Worm (Caenorhabditis elegans): Measurements from ENCODE around the gene spc-1.

The spc-1 gene

DNA sequence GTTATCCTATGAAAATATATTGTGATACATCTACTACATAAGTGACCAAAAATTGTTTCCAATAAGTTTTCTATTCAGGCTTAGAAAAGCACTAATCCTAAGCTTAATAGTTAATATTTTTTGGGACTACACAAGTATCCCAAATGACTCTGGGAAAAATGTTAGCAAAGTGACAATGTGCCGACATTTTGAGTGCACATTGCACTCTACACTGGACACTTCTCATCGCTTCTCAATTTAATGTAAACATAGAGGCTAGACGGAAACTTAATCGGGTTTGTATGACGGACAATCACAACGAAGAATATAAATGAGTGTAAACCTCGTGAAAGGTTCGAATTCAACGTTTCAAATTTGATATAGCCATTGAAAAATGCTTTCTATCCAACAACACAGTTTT is 15.2 kb downstream of the spc-1 start (continued):
- TF ChIP-seq pha-4 (tag; optimal IDR thresholded peaks at IDR 0.05): no peak
- TF ChIP-seq F55B11.4 (tag; optimal IDR thresholded peaks at IDR 0.05; ENCODE audit: borderline replicate concordance, insufficient read depth): no peak
- TF ChIP-seq tlf-1 (GFP tag; optimal IDR thresholded peaks at IDR 0.05): peak; percentile 55
- TF ChIP-seq hlh-26 (GFP tag; conservative IDR thresholded peaks at IDR 0.05): no peak
- TF ChIP-seq fkh-3 (tag; optimal IDR thresholded peaks at IDR 0.05): no peak
- no peak for TF ChIP-seq unc-130 (GFP tag; optimal IDR thresholded peaks at IDR 0.05)
- no peak for TF ChIP-seq atf-7 (tag; optimal IDR thresholded peaks at IDR 0.05)
- no peak for TF ChIP-seq rec-8 (tag; optimal IDR thresholded peaks at IDR 0.05)
- no peak for TF ChIP-seq tbx-9 (tag; optimal IDR thresholded peaks at IDR 0.05; ENCODE audit: borderline replicate concordance)
- no peak for TF ChIP-seq pbrm-1 (GFP tag; IDR thresholded peaks at IDR 0.05)
- no peak for TF ChIP-seq ztf-26 (tag; optimal IDR thresholded peaks at IDR 0.05)
- TF ChIP-seq nfya-1 (tag; optimal IDR thresholded peaks at IDR 0.05; ENCODE audit: borderline replicate concordance, insufficient read depth): no peak
- peak; percentile 49; the same call in 1 of the 2 replicates for TF ChIP-seq Y53G8AR.9 (GFP tag; conservative IDR thresholded peaks at IDR 0.05)
- 0 out of 2 replicates have a peak, but pooled peaks have one; percentile 9 for TF ChIP-seq Y56A3A.18 (GFP tag; IDR thresholded peaks at IDR 0.05)

ce11 chrX:3111066-3111465 is 15.8 kb downstream of the spc-1 start:
- no peak for TF ChIP-seq F10E7.11 (tag; optimal IDR thresholded peaks at IDR 0.05)
- no peak for TF ChIP-seq ekl-4 (GFP tag; IDR thresholded peaks at IDR 0.05)
- TF ChIP-seq hsf-1 (GFP tag; IDR thresholded peaks at IDR 0.05): no peak
- no peak for TF ChIP-seq B0336.3 (GFP tag; IDR thresholded peaks at IDR 0.05)
- TF ChIP-seq lin-35 (GFP tag; optimal IDR thresholded peaks at IDR 0.05): peak in 1 of 3 experiments; percentile 47
- no peak for TF ChIP-seq unc-130 (GFP tag; optimal IDR thresholded peaks at IDR 0.05)
- TF ChIP-seq nhr-27 (tag; optimal IDR thresholded peaks at IDR 0.05): no peak
- no peak for TF ChIP-seq lsy-27 (tag; optimal IDR thresholded peaks at IDR 0.05; ENCODE audit: borderline replicate concordance, insufficient read depth)
- peak; percentile 37 for TF ChIP-seq ZK185.1 (tag; optimal IDR thresholded peaks at IDR 0.05; ENCODE audit: poor library complexity, severe bottlenecking)

ce11 chrX:3110576-3110975 is 16.3 kb downstream of the spc-1 start, which contains the start of gene gpcp-1:
Gene gpcp-1, minus strand, starts transcription at chrX:3110628.
- no peak for TF ChIP-seq F22D6.2 (tag; optimal IDR thresholded peaks at IDR 0.05)
- no peak for TF ChIP-seq lin-40 (tag; optimal IDR thresholded peaks at IDR 0.05)
- TF ChIP-seq dox-1 (GFP tag; IDR thresholded peaks at IDR 0.05): 0 out of 2 replicates have a peak, but pooled peaks have one; percentile 22
- no peak for TF ChIP-seq lag-1 (GFP tag; IDR thresholded peaks at IDR 0.05)
- no peak for TF ChIP-seq unc-62 (GFP tag; optimal IDR thresholded peaks at IDR 0.05)
- no peak for TF ChIP-seq lin-26 (GFP tag; IDR thresholded peaks at IDR 0.05)
- TF ChIP-seq zim-3 (tag; optimal IDR thresholded peaks at IDR 0.05): no peak
- no peak for TF ChIP-seq hlh-26 (GFP tag; conservative IDR thresholded peaks at IDR 0.05)
- no peak for TF ChIP-seq egl-44 (GFP tag; IDR thresholded peaks at IDR 0.05)
- TF ChIP-seq B0336.3 (GFP tag; IDR thresholded peaks at IDR 0.05): no peak
- no peak for TF ChIP-seq F39B2.1 (GFP tag; IDR thresholded peaks at IDR 0.05)
- no peak for TF ChIP-seq K11D2.4 (GFP tag; IDR thresholded peaks at IDR 0.05)
- no peak for TF ChIP-seq lsl-1 (GFP tag; optimal IDR thresholded peaks at IDR 0.05)
- peak; percentile 66 for TF ChIP-seq nhr-80 (tag; optimal IDR thresholded peaks at IDR 0.05)

ce11 chrX:3108603-3109002 is 18.3 kb downstream of the spc-1 start:
- TF ChIP-seq ceh-40 (GFP tag; IDR thresholded peaks at IDR 0.05) (no peak), cebp-1 (GFP tag; IDR thresholded peaks at IDR 0.05) (no peak), cebp-1 (tag; optimal IDR thresholded peaks at IDR 0.05) (peak; percentile 47), zfh-2 (GFP tag; conservative IDR thresholded peaks at IDR 0.05) (0 out of 2 replicates have a peak, but pooled peaks have one; percentile 28), hsf-1 (GFP tag; IDR thresholded peaks at IDR 0.05) (0 out of 2 replicates have a peak, but pooled peaks have one; percentile 18)

All from whole organism, young adult.